Worm (Caenorhabditis elegans) whole organism, mixed stage, embryonic: ENCODE data around the gene chil-23.

Source experiments
- M03D4.4 ChIP-seq: sonication (generic microtip); optimal IDR thresholded peaks from 2 replicates; lab custom pipeline; 2017; ENCODE audit warnings: mild to moderate bottlenecking, missing genetic modification characterization, missing compliant biosample characterization
- bed-3 ChIP-seq: fragments of 200-800 bp; sonication (Bioruptor generic); optimal IDR thresholded peaks from 3 replicates; lab custom pipeline; 2018; ENCODE audit warnings: mild to moderate bottlenecking, missing genetic modification characterization, moderate library complexity, missing compliant biosample characterization
- blmp-1 ChIP-seq: fragments of 150-350 bp; optimal IDR thresholded peaks from 2 replicates; lab custom pipeline; 2014; ENCODE audit warnings: missing biosample characterization, missing genetic modification characterization
- ceh-39 ChIP-seq: fragments of 150-350 bp; optimal IDR thresholded peaks from 2 replicates; lab custom pipeline; 2014; ENCODE audit warnings: missing biosample characterization, missing genetic modification characterization
- ceh-43 ChIP-seq: fragments of 200-800 bp; sonication (Bioruptor generic); optimal IDR thresholded peaks from 2 replicates; lab custom pipeline; 2018; ENCODE audit warnings: mild to moderate bottlenecking, missing genetic modification characterization, moderate library complexity, missing compliant biosample characterization
- ceh-83 ChIP-seq: fragments of 200-800 bp; sonication (Bioruptor generic); optimal IDR thresholded peaks from 2 replicates; lab custom pipeline; 2018; ENCODE audit warnings: mild to moderate bottlenecking, missing genetic modification characterization, missing compliant biosample characterization
- ces-1 ChIP-seq: fragments of 150-350 bp; optimal IDR thresholded peaks from 2 replicates; lab custom pipeline; 2014; ENCODE audit warnings: missing biosample characterization, missing genetic modification reagents, missing genetic modification characterization
- cnd-1 ChIP-seq: fragments of 200-800 bp; sonication (Bioruptor generic); optimal IDR thresholded peaks from 2 replicates; lab custom pipeline; 2018; ENCODE audit warnings: mild to moderate bottlenecking, missing genetic modification characterization, missing compliant biosample characterization
- drap-1 ChIP-seq: fragments of 200-800 bp; sonication (Bioruptor generic); optimal IDR thresholded peaks from 3 replicates; lab custom pipeline; 2018; ENCODE audit warnings: mild to moderate bottlenecking, missing genetic modification characterization, missing compliant biosample characterization
- elt-1 ChIP-seq: sonication (generic microtip); optimal IDR thresholded peaks from 2 replicates; lab custom pipeline; 2017; ENCODE audit warnings: missing genetic modification characterization, mild to moderate bottlenecking, missing compliant biosample characterization, antibody characterized with exemption, moderate library complexity, borderline replicate concordance; ENCODE audit not compliant: insufficient read depth
- elt-3 ChIP-seq: fragments of 150-350 bp; optimal IDR thresholded peaks from 2 replicates; lab custom pipeline; 2014; ENCODE audit warnings: missing biosample characterization, missing genetic modification characterization
- ham-2 ChIP-seq: fragments of 200-800 bp; sonication (Bioruptor generic); optimal IDR thresholded peaks from 2 replicates; lab custom pipeline; 2018; ENCODE audit warnings: mild to moderate bottlenecking, missing genetic modification characterization, missing compliant biosample characterization
- hlh-1 ChIP-seq: fragments of 150-350 bp; optimal IDR thresholded peaks from 2 replicates; lab custom pipeline; 2014; ENCODE audit warnings: missing biosample characterization, missing genetic modification reagents, missing genetic modification characterization
- lin-13 ChIP-seq: fragments of 150-350 bp; optimal IDR thresholded peaks from 2 replicates; lab custom pipeline; 2014; ENCODE audit warnings: missing biosample characterization, missing genetic modification characterization
- lin-32 ChIP-seq: fragments of 200-800 bp; sonication (Bioruptor generic); optimal IDR thresholded peaks from 2 replicates; lab custom pipeline; 2018; ENCODE audit warnings: mild to moderate bottlenecking, missing genetic modification characterization, missing compliant biosample characterization
- lsy-2 ChIP-seq: fragments of 150-350 bp; optimal IDR thresholded peaks from 2 replicates; lab custom pipeline; 2014; ENCODE audit warnings: missing biosample characterization, missing genetic modification characterization
- mab-5 ChIP-seq: fragments of 150-350 bp; optimal IDR thresholded peaks from 2 replicates; lab custom pipeline; 2014; ENCODE audit warnings: missing biosample characterization, missing genetic modification characterization
- mep-1 ChIP-seq: fragments of 150-350 bp; optimal IDR thresholded peaks from 2 replicates; lab custom pipeline; 2017; ENCODE audit warnings: missing biosample characterization, missing genetic modification reagents, missing genetic modification characterization, inconsistent platforms
- mls-2 ChIP-seq: sonication (generic microtip); optimal IDR thresholded peaks from 2 replicates; lab custom pipeline; 2016; ENCODE audit warnings: mild to moderate bottlenecking, missing genetic modification characterization, moderate library complexity, missing compliant biosample characterization
- nhr-12 ChIP-seq: fragments of 150-350 bp; optimal IDR thresholded peaks from 2 replicates; lab custom pipeline; 2014; ENCODE audit warnings: missing biosample characterization, missing genetic modification characterization
- nhr-2 ChIP-seq: fragments of 150-350 bp; optimal IDR thresholded peaks from 2 replicates; lab custom pipeline; 2014; ENCODE audit warnings: missing biosample characterization, missing genetic modification characterization
- nhr-237 ChIP-seq: fragments of 150-350 bp; optimal IDR thresholded peaks from 2 replicates; lab custom pipeline; 2014; ENCODE audit warnings: missing biosample characterization, missing genetic modification characterization
- nhr-28 ChIP-seq: fragments of 150-350 bp; optimal IDR thresholded peaks from 2 replicates; lab custom pipeline; 2014; ENCODE audit warnings: missing biosample characterization, missing genetic modification characterization
- nhr-76 ChIP-seq: sonication (generic microtip); optimal IDR thresholded peaks from 2 replicates; lab custom pipeline; 2017; ENCODE audit warnings: missing biosample characterization, missing genetic modification characterization
- pha-4 ChIP-seq: fragments of 150-350 bp; optimal IDR thresholded peaks from 2 replicates; lab custom pipeline; 2018; ENCODE audit warnings: missing biosample characterization, missing genetic modification reagents, missing genetic modification characterization
- sem-2 ChIP-seq: fragments of 200-800 bp; sonication (Bioruptor generic); optimal IDR thresholded peaks from 2 replicates; lab custom pipeline; 2018; ENCODE audit warnings: mild to moderate bottlenecking, missing genetic modification characterization, missing compliant biosample characterization
- snpc-4 ChIP-seq: fragments of 150-350 bp; optimal IDR thresholded peaks from 2 replicates; lab custom pipeline; 2014; ENCODE audit warnings: missing biosample characterization, missing genetic modification characterization
- sptf-1 ChIP-seq: sonication (generic microtip); optimal IDR thresholded peaks from 2 replicates; lab custom pipeline; 2017; ENCODE audit warnings: mild to moderate bottlenecking, missing genetic modification characterization, moderate library complexity, missing compliant biosample characterization
- tbx-8 ChIP-seq: fragments of 200-800 bp; sonication (Bioruptor generic); optimal IDR thresholded peaks from 2 replicates; lab custom pipeline; 2018; ENCODE audit warnings: mild to moderate bottlenecking, missing genetic modification characterization, moderate library complexity, missing compliant biosample characterization
- unc-120 ChIP-seq: sonication (generic microtip); optimal IDR thresholded peaks from 2 replicates; lab custom pipeline; 2017; ENCODE audit warnings: missing genetic modification characterization, missing compliant biosample characterization; ENCODE audit not compliant: poor library complexity, severe bottlenecking
- unc-62 ChIP-seq: fragments of 150-350 bp; optimal IDR thresholded peaks from 2 replicates; lab custom pipeline; 2014; ENCODE audit warnings: missing biosample characterization, missing genetic modification reagents, missing genetic modification characterization
- zip-8 ChIP-seq: fragments of 150-350 bp; optimal IDR thresholded peaks from 2 replicates; lab custom pipeline; 2014; ENCODE audit warnings: missing biosample characterization, missing genetic modification characterization
- ztf-11 ChIP-seq: fragments of 150-350 bp; optimal IDR thresholded peaks from 2 replicates; lab custom pipeline; 2014; ENCODE audit warnings: missing biosample characterization, missing genetic modification characterization

chil-23 gene

DNA sequence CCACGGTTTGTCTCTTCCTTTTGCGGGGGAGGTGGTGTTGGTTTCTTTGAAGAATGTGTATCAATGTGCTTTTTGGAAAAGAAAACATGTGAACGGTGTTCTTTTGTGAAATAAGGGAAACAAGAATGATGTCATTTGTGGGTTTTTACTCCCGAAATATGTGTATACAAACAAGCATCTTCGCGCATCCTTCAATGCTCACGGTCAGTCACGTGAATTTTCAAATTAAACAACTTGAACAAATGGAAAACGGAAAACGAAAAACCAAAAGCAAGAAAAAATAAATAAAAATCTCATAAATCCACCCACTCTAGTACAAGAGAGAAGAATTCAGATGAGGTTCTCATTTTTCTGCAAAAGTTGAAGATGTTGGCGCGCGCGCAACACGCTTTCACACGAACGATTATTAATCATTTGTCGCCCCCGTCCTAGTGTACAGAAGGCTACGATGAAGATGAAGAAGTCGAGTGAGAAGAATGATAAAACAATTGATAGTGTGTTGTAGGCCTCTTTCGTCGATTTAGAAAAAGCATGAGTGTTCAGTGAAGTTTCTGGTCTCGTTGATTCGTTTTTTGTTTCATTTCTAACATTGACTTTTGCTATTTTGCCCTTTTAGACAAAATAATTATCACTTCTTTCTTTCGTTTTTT lies 16.8 kb upstream of the chil-23 start:
- TF ChIP-seq lin-32 (GFP tag; lab: Kevin White, UChicago) (no peak), ceh-83 (GFP tag; lab: Kevin White, UChicago) (no peak), snpc-4 (tag; lab: Kevin White, UChicago) (no peak), elt-3 (tag; lab: Kevin White, UChicago) (no peak), nhr-76 (tag; lab: Kevin White, UChicago) (no peak), mab-5 (no peak), unc-120 (tag; lab: Kevin White, UChicago) (no peak), unc-62 (GFP tag; lab: Kevin White, UChicago) (no peak), hlh-1 (tag; lab: Kevin White, UChicago) (no peak), ceh-39 (tag; lab: Kevin White, UChicago) (no peak), bed-3 (GFP tag; lab: Kevin White, UChicago) (no peak), elt-1 (no peak), sptf-1 (tag; lab: Kevin White, UChicago) (no peak), zip-8 (no peak), M03D4.4 (tag; lab: Kevin White, UChicago) (no peak), ces-1 (GFP tag; lab: Kevin White, UChicago) (no peak), blmp-1 (tag; lab: Kevin White, UChicago) (no peak), lin-13 (tag; lab: Kevin White, UChicago) (no peak), nhr-2 (tag; lab: Kevin White, UChicago) (no peak)

- no peak for TF ChIP-seq ceh-83 (GFP tag; lab: Kevin White, UChicago)
- no peak for TF ChIP-seq hlh-1 (tag; lab: Kevin White, UChicago)
- no peak for TF ChIP-seq elt-3 (tag; lab: Kevin White, UChicago)
- no peak for TF ChIP-seq sem-2 (GFP tag; lab: Kevin White, UChicago)
- TF ChIP-seq nhr-28 (tag; lab: Kevin White, UChicago) = no peak
- TF ChIP-seq mab-5 = no peak
- TF ChIP-seq M03D4.4 (tag; lab: Kevin White, UChicago) = no peak
- TF ChIP-seq ham-2 (GFP tag; lab: Kevin White, UChicago) = no peak
- no peak for TF ChIP-seq sptf-1 (tag; lab: Kevin White, UChicago)
- TF ChIP-seq ces-1 (GFP tag; lab: Kevin White, UChicago) = no peak
- TF ChIP-seq nhr-76 (tag; lab: Kevin White, UChicago) = no peak
Measured at ce11 chrII:9483342-9483741, 14.9 kb upstream of the chil-23 start.

DNA sequence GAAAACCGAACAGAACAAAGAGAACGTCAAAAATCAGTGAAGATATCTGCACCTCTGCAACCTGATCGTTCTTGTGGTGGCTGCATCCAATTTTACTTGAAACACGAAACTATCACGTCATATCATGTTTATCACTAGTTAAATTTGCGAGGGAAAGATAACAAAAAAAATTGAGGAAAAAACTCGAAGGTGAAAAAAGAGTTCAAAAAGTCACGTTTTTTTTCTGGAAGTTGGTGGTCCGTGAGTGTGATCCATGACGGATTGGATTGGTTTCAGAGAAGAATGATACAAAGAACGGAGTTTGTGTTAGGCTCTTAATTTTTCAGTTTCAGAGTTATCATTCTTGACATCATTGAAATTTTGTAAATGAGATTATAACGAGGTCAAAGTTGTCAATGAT lies 14.1 kb upstream of the chil-23 start:
- TF ChIP-seq cnd-1 (tag; lab: Kevin White, UChicago) = no peak
- TF ChIP-seq ceh-39 (tag; lab: Kevin White, UChicago) = no peak
- TF ChIP-seq pha-4 (tag; lab: Kevin White, UChicago) = no peak
- no peak for TF ChIP-seq snpc-4 (tag; lab: Kevin White, UChicago)
- TF ChIP-seq ces-1 (GFP tag; lab: Kevin White, UChicago) = no peak
- TF ChIP-seq nhr-76 (tag; lab: Kevin White, UChicago) = no peak
- TF ChIP-seq mep-1 (tag; lab: Kevin White, UChicago) = no peak
- no peak for TF ChIP-seq drap-1 (GFP tag; lab: Kevin White, UChicago)
- no peak for TF ChIP-seq lin-13 (tag; lab: Kevin White, UChicago)
- TF ChIP-seq lsy-2 = no peak
- no peak for TF ChIP-seq elt-3 (tag; lab: Kevin White, UChicago)
- TF ChIP-seq, all 35 proteins: peak for 0

- TF ChIP-seq nhr-237 = no peak
- no peak for TF ChIP-seq sptf-1 (tag; lab: Kevin White, UChicago)
- TF ChIP-seq nhr-12 (tag; lab: Kevin White, UChicago) = no peak
- no peak for TF ChIP-seq drap-1 (GFP tag; lab: Kevin White, UChicago)
- no peak for TF ChIP-seq M03D4.4 (tag; lab: Kevin White, UChicago)
- no peak for TF ChIP-seq tbx-8 (GFP tag; lab: Kevin White, UChicago)
- no peak for TF ChIP-seq mep-1 (tag; lab: Kevin White, UChicago)
- no peak for TF ChIP-seq cnd-1 (tag; lab: Kevin White, UChicago)
- no peak for TF ChIP-seq sem-2 (GFP tag; lab: Kevin White, UChicago)
- TF ChIP-seq mls-2 (tag; lab: Kevin White, UChicago) = no peak
- no peak for TF ChIP-seq lsy-2
- no peak for TF ChIP-seq ztf-11
- TF ChIP-seq ceh-43 (GFP tag; lab: Kevin White, UChicago) = no peak
- TF ChIP-seq elt-1 = no peak
- no peak for TF ChIP-seq lin-32 (GFP tag; lab: Kevin White, UChicago)
- TF ChIP-seq blmp-1 (tag; lab: Kevin White, UChicago) = no peak
- TF ChIP-seq lin-13 (tag; lab: Kevin White, UChicago) = no peak
Measured at ce11 chrII:9481427-9481826, 13.0 kb upstream of the chil-23 start.
